Worm (Caenorhabditis elegans) whole organism, L1 larva: ENCODE data around the gene srx-82.
A peak's percentile ranks its signal among the peaks of the same experiment; 100 is the strongest.

Experiments
- C04F5.9 ChIP-seq: sonication (generic microtip); optimal IDR thresholded peaks from 2 replicates; lab custom pipeline; 2016; ENCODE audit warnings: missing genetic modification characterization, missing compliant biosample characterization
- C16A3.4 ChIP-seq: fragments of 150-350 bp; optimal IDR thresholded peaks from 2 replicates; lab custom pipeline; 2014; ENCODE audit warnings: missing biosample characterization, missing genetic modification characterization
- C34B4.2 ChIP-seq: sonication (generic microtip); optimal IDR thresholded peaks from 2 replicates; lab custom pipeline; 2017; ENCODE audit warnings: mild to moderate bottlenecking, missing genetic modification characterization, missing compliant biosample characterization
- blmp-1 ChIP-seq: fragments of 150-350 bp; optimal IDR thresholded peaks from 2 replicates; lab custom pipeline; 2014; ENCODE audit warnings: missing biosample characterization, missing genetic modification characterization
- ceh-82 ChIP-seq, 3 experiments: fragments of 150-350 bp in 1 of 3; sonication (generic microtip) in 2 of 3; optimal IDR thresholded peaks; 2 replicates each; lab custom pipeline; 2014 to 2017; ENCODE audit warnings: missing biosample characterization in 3 of 3, missing genetic modification characterization in 3 of 3
- efl-3 ChIP-seq: fragments of 200-800 bp; sonication (Bioruptor generic); optimal IDR thresholded peaks from 2 replicates; lab custom pipeline; 2018; ENCODE audit warnings: mild to moderate bottlenecking, missing genetic modification characterization, missing compliant biosample characterization
- egl-13 ChIP-seq: sonication (generic microtip); optimal IDR thresholded peaks from 2 replicates; lab custom pipeline; 2016; ENCODE audit warnings: missing genotype, missing genetic modification reagents, missing genetic modification characterization, missing compliant biosample characterization
- egl-27 ChIP-seq, 2 experiments: fragments of 150-350 bp in 1 of 2; sonication (generic microtip); optimal IDR thresholded peaks; 3 replicates each; lab custom pipeline; 2017 to 2018; ENCODE audit warnings: missing biosample characterization in 2 of 2, missing genetic modification characterization in 2 of 2, missing genetic modification reagents in 2 of 2
- elt-2 ChIP-seq: sonication (generic microtip); optimal IDR thresholded peaks from 2 replicates; lab custom pipeline; 2016; ENCODE audit warnings: missing genetic modification characterization, mild to moderate bottlenecking, inconsistent platforms, missing compliant biosample characterization, missing genetic modification reagents
- ets-5 ChIP-seq: fragments of 200-800 bp; sonication (Bioruptor generic); IDR thresholded peaks from 2 replicates; pipeline ENCODE4 v1.3.6; 2022; ENCODE audit warnings: missing genetic modification characterization, missing compliant biosample characterization
- fkh-10 ChIP-seq: sonication (generic microtip); optimal IDR thresholded peaks from 2 replicates; lab custom pipeline; 2017; ENCODE audit warnings: missing biosample characterization, missing genetic modification reagents, missing genetic modification characterization
- hpl-2 ChIP-seq: fragments of 150-350 bp; optimal IDR thresholded peaks from 2 replicates; lab custom pipeline; 2014; ENCODE audit warnings: missing biosample characterization, missing genetic modification reagents, missing genetic modification characterization
- isw-1 ChIP-seq: fragments of 200-800 bp; sonication (Bioruptor generic); IDR thresholded peaks from 2 replicates; pipeline ENCODE4 v1.3.6; 2022; ENCODE audit warnings: missing genetic modification characterization, missing compliant biosample characterization
- jun-1 ChIP-seq: fragments of 150-350 bp; optimal IDR thresholded peaks from 2 replicates; lab custom pipeline; 2014; ENCODE audit warnings: missing biosample characterization, missing genetic modification reagents, missing genetic modification characterization
- lin-15B ChIP-seq: fragments of 150-350 bp; sonication (generic microtip); optimal IDR thresholded peaks from 3 replicates; lab custom pipeline; 2014; ENCODE audit warnings: missing biosample characterization, missing genetic modification characterization
- lir-3 ChIP-seq: sonication (generic microtip); optimal IDR thresholded peaks from 2 replicates; lab custom pipeline; 2016; ENCODE audit warnings: mild to moderate bottlenecking, missing genetic modification characterization, moderate library complexity, missing compliant biosample characterization; ENCODE audit not compliant: poor library complexity
- lsy-2 ChIP-seq, 2 experiments: fragments of 150-350 bp; optimal IDR thresholded peaks; 2 replicates each; lab custom pipeline; 2014; ENCODE audit warnings: missing biosample characterization in 2 of 2, missing genetic modification characterization in 2 of 2
- mab-9 ChIP-seq: fragments of 200-800 bp; sonication (Bioruptor generic); IDR thresholded peaks from 2 replicates; pipeline ENCODE4 v1.3.6; 2022; ENCODE audit warnings: missing genetic modification reagents, missing genetic modification characterization, missing compliant biosample characterization
- mdl-1 ChIP-seq, 2 experiments: fragments of 150-350 bp; optimal IDR thresholded peaks; 2 replicates each; lab custom pipeline; 2014 to 2017; ENCODE audit warnings: missing biosample characterization in 2 of 2, missing genetic modification characterization in 2 of 2, inconsistent platforms in 1 of 2
- mef-2 ChIP-seq: fragments of 150-350 bp; optimal IDR thresholded peaks from 2 replicates; lab custom pipeline; 2014; ENCODE audit warnings: missing biosample characterization, missing genetic modification characterization
- nhr-237 ChIP-seq: fragments of 150-350 bp; optimal IDR thresholded peaks from 2 replicates; lab custom pipeline; 2014; ENCODE audit warnings: missing biosample characterization, missing genetic modification characterization
- nhr-47 ChIP-seq: sonication (generic microtip); optimal IDR thresholded peaks from 2 replicates; lab custom pipeline; 2016; ENCODE audit warnings: mild to moderate bottlenecking, missing genetic modification characterization, moderate library complexity, missing compliant biosample characterization
- nhr-76 ChIP-seq: sonication (generic microtip); optimal IDR thresholded peaks from 2 replicates; lab custom pipeline; 2017; ENCODE audit warnings: missing biosample characterization, missing genetic modification characterization
- pqm-1 ChIP-seq: sonication (generic microtip); optimal IDR thresholded peaks from 3 replicates; lab custom pipeline; 2017; ENCODE audit warnings: missing biosample characterization, missing genetic modification characterization
- snu-23 ChIP-seq: sonication (generic microtip); optimal IDR thresholded peaks from 2 replicates; lab custom pipeline; 2016; ENCODE audit warnings: missing genetic modification characterization, missing compliant biosample characterization
- sox-4 ChIP-seq: sonication (generic microtip); optimal IDR thresholded peaks from 2 replicates; lab custom pipeline; 2016; ENCODE audit warnings: missing genetic modification characterization, missing compliant biosample characterization
- sup-37 ChIP-seq: fragments of 200-800 bp; sonication (Bioruptor generic); optimal IDR thresholded peaks from 2 replicates; lab custom pipeline; 2018; ENCODE audit warnings: mild to moderate bottlenecking, missing genetic modification characterization, missing compliant biosample characterization
- swsn-7 ChIP-seq: sonication (generic microtip); optimal IDR thresholded peaks from 2 replicates; lab custom pipeline; 2016; ENCODE audit warnings: missing genetic modification characterization, missing compliant biosample characterization
- tlp-1 ChIP-seq: fragments of 150-350 bp; optimal IDR thresholded peaks from 2 replicates; lab custom pipeline; 2014; ENCODE audit warnings: missing biosample characterization, missing genetic modification characterization
- ztf-11 ChIP-seq, 2 experiments: sonication (generic microtip); optimal IDR thresholded peaks; 2 replicates each; lab custom pipeline; 2016 to 2017; ENCODE audit warnings: missing genetic modification characterization in 2 of 2, missing biosample characterization in 1 of 2, missing compliant biosample characterization in 1 of 2

The srx-82 gene

ce11 chrV:11641298-11641787, 51.8 kb downstream of the srx-82 start (continued):
- TF ChIP-seq isw-1 (GFP tag; lab: Robert Waterston, UW) (peak; percentile 30; the same call in 1 of the 2 replicates), lsy-2 (tag; optimal IDR thresholded peaks at IDR 0.05; lab: Kevin White, UChicago) (peak; percentile 57 to 74), mdl-1 (tag; optimal IDR thresholded peaks at IDR 0.05; lab: Kevin White, UChicago) (no peak), C34B4.2 (tag; lab: Kevin White, UChicago) (no peak), fkh-10 (peak; percentile 94), ceh-82 (tag; optimal IDR thresholded peaks at IDR 0.05; lab: Kevin White, UChicago) (peak in 2 of 3 experiments; percentile 28 to 49), efl-3 (GFP tag; lab: Kevin White, UChicago) (no peak), sox-4 (tag; lab: Kevin White, UChicago) (no peak), nhr-47 (tag; lab: Kevin White, UChicago) (peak; percentile 71), C04F5.9 (no peak), swsn-7 (tag; lab: Kevin White, UChicago) (peak; percentile 58), nhr-237 (tag; lab: Kevin White, UChicago) (no peak), ets-5 (GFP tag; lab: Robert Waterston, UW) (no peak), egl-13 (tag; lab: Kevin White, UChicago) (peak; percentile 42), elt-2 (tag; lab: Kevin White, UChicago) (no peak), lin-15B (tag; lab: Kevin White, UChicago) (no peak), snu-23 (GFP tag; lab: Kevin White, UChicago) (peak; percentile 44), egl-27 (tag; optimal IDR thresholded peaks at IDR 0.05; lab: Kevin White, UChicago) (no peak), mab-9 (no peak), pqm-1 (no peak), tlp-1 (tag; lab: Kevin White, UChicago) (no peak), jun-1 (tag; lab: Kevin White, UChicago) (no peak), mef-2 (tag; lab: Kevin White, UChicago) (peak; percentile 32), C16A3.4 (no peak), lir-3 (tag; lab: Kevin White, UChicago) (peak; percentile 19), hpl-2 (GFP tag; lab: Kevin White, UChicago) (no peak), sup-37 (GFP tag; lab: Kevin White, UChicago) (no peak), blmp-1 (tag; lab: Kevin White, UChicago) (no peak), nhr-76 (tag; lab: Kevin White, UChicago) (no peak), ztf-11 (tag; optimal IDR thresholded peaks at IDR 0.05; lab: Kevin White, UChicago) (peak in 1 of 2 experiments; percentile 44)
